Worm (Caenorhabditis elegans): Measurements from ENCODE around the gene marc-5.

Gene marc-5

ce11 chrII:12382625-12383562 is 3.6 kb upstream of the marc-5 start, which contains the start of gene btb-14 (continued):
- TF ChIP-seq ceh-82 (tag; optimal IDR thresholded peaks at IDR 0.05) (peak in 1 of 3 experiments; percentile 56), lsy-2 (tag; optimal IDR thresholded peaks at IDR 0.05) (peak; percentile 0 to 12)

ce11 chrII:12380888-12381287 is 1.6 kb upstream of the marc-5 start:
- TF ChIP-seq isw-1 (GFP tag; IDR thresholded peaks at IDR 0.05) (no peak), fkh-10 (GFP tag; optimal IDR thresholded peaks at IDR 0.05) (no peak), snpc-4 (tag; optimal IDR thresholded peaks at IDR 0.05) (no peak), ceh-63 (GFP tag; optimal IDR thresholded peaks at IDR 0.05) (no peak), elt-2 (tag; optimal IDR thresholded peaks at IDR 0.05) (no peak), lin-35 (GFP tag; optimal IDR thresholded peaks at IDR 0.05) (no peak), lin-13 (GFP tag; optimal IDR thresholded peaks at IDR 0.05) (no peak), nhr-237 (tag; optimal IDR thresholded peaks at IDR 0.05) (no peak), nhr-11 (tag; optimal IDR thresholded peaks at IDR 0.05) (no peak), pax-3 (tag; optimal IDR thresholded peaks at IDR 0.05) (no peak), hlh-4 (tag; optimal IDR thresholded peaks at IDR 0.05) (no peak), mep-1 (tag; optimal IDR thresholded peaks at IDR 0.05) (no peak), ama-1 (optimal IDR thresholded peaks at IDR 0.05) (no peak)

ce11 chrII:12378793-12379192 is 537 bp downstream of the marc-5 start:
- no peak for TF ChIP-seq snu-23 (GFP tag; optimal IDR thresholded peaks at IDR 0.05)
- peak; percentile 21 for TF ChIP-seq nhr-71 (tag; optimal IDR thresholded peaks at IDR 0.05)
- TF ChIP-seq lin-14 (GFP tag; optimal IDR thresholded peaks at IDR 0.05) = peak; percentile 64
- no peak for TF ChIP-seq nhr-19 (GFP tag; conservative IDR thresholded peaks at IDR 0.05)
- peak; percentile 8 for TF ChIP-seq nhr-77 (tag; optimal IDR thresholded peaks at IDR 0.05)
- TF ChIP-seq efl-1 (optimal IDR thresholded peaks at IDR 0.05) = no peak
- TF ChIP-seq efl-1 (GFP tag; optimal IDR thresholded peaks at IDR 0.05 in 1 of 2) = peak in 1 of 2 experiments; percentile 92
- TF ChIP-seq fkh-8 (tag; optimal IDR thresholded peaks at IDR 0.05) = peak; percentile 12

- TF ChIP-seq ceh-82 (tag; optimal IDR thresholded peaks at IDR 0.05) (peak in 1 of 3 experiments; percentile 43), nhr-11 (tag; optimal IDR thresholded peaks at IDR 0.05) (no peak), lin-14 (GFP tag; optimal IDR thresholded peaks at IDR 0.05) (peak; percentile 53), mef-2 (tag; optimal IDR thresholded peaks at IDR 0.05) (no peak), blmp-1 (tag; optimal IDR thresholded peaks at IDR 0.05) (no peak), unc-86 (tag; optimal IDR thresholded peaks at IDR 0.05) (peak; percentile 8), nhr-47 (tag; optimal IDR thresholded peaks at IDR 0.05) (peak; percentile 6), C34B4.2 (tag; optimal IDR thresholded peaks at IDR 0.05) (no peak), egl-13 (tag; optimal IDR thresholded peaks at IDR 0.05) (peak; percentile 20), sox-4 (tag; optimal IDR thresholded peaks at IDR 0.05) (no peak), fkh-10 (GFP tag; optimal IDR thresholded peaks at IDR 0.05) (peak; percentile 69), ceh-8 (GFP tag; optimal IDR thresholded peaks at IDR 0.05) (no peak), xbp-1 (tag; optimal IDR thresholded peaks at IDR 0.05) (no peak), lsy-2 (tag; optimal IDR thresholded peaks at IDR 0.05) (peak in 1 of 2 experiments; percentile 1), C04F5.9 (tag; optimal IDR thresholded peaks at IDR 0.05) (no peak), efl-1 (optimal IDR thresholded peaks at IDR 0.05) (no peak), efl-1 (GFP tag; optimal IDR thresholded peaks at IDR 0.05 in 1 of 2) (peak in 1 of 2 experiments; percentile 68), nhr-28 (tag; optimal IDR thresholded peaks at IDR 0.05) (no peak)
Observed at ce11 chrII:12373921-12374320, 5.4 kb downstream of the marc-5 start.

ce11 chrII:12369202-12369601 is 10.1 kb downstream of the marc-5 start:
- peak; percentile 57 for TF ChIP-seq lin-14 (GFP tag; optimal IDR thresholded peaks at IDR 0.05)
- no peak for TF ChIP-seq nhr-77 (tag; optimal IDR thresholded peaks at IDR 0.05)

Measured in whole organism, L1 larva.